Worm (Caenorhabditis elegans): ENCODE data around the gene nlp-36.
A peak's percentile ranks its signal among the peaks of the same experiment; 100 is the strongest.

Gene nlp-36

ce11 chrIII:9465424-9465823 lies 23.1 kb upstream of the nlp-36 start, which contains the start of gene B0464.9 (continued):
- TF ChIP-seq ceh-79 (tag; optimal IDR thresholded peaks at IDR 0.05) = no peak
- no peak for TF ChIP-seq let-526 (GFP tag; IDR thresholded peaks at IDR 0.05)
- TF ChIP-seq B0019.2 (GFP tag; conservative IDR thresholded peaks at IDR 0.05) = no peak
- no peak for TF ChIP-seq F37B4.10 (GFP tag; IDR thresholded peaks at IDR 0.05)
- TF ChIP-seq F49E8.2 (tag; optimal IDR thresholded peaks at IDR 0.05; ENCODE audit: insufficient read depth) = no peak
- peak; percentile 41; the same call in 1 of the 2 replicates for TF ChIP-seq madf-6 (GFP tag; IDR thresholded peaks at IDR 0.05)
- no peak for TF ChIP-seq attf-6 (GFP tag; IDR thresholded peaks at IDR 0.05)
- TF ChIP-seq aptf-3 (GFP tag; IDR thresholded peaks at IDR 0.05) = no peak
- TF ChIP-seq rcor-1 (GFP tag; IDR thresholded peaks at IDR 0.05) = no peak; the same call in 1 of the 2 replicates
- TF ChIP-seq lag-1 (GFP tag; IDR thresholded peaks at IDR 0.05) = no peak
- no peak for TF ChIP-seq sea-2 (GFP tag; IDR thresholded peaks at IDR 0.05)
- TF ChIP-seq pbrm-1 (GFP tag; IDR thresholded peaks at IDR 0.05) = no peak
- TF ChIP-seq F39B2.1 (GFP tag; IDR thresholded peaks at IDR 0.05) = no peak
- no peak for TF ChIP-seq sdz-38 (tag; optimal IDR thresholded peaks at IDR 0.05)
- TF ChIP-seq ztf-3 (GFP tag; optimal IDR thresholded peaks at IDR 0.05) = no peak
- TF ChIP-seq nhr-179 (tag; optimal IDR thresholded peaks at IDR 0.05) = no peak
- TF ChIP-seq snpc-1.3 (tag; optimal IDR thresholded peaks at IDR 0.05; ENCODE audit: insufficient read depth) = no peak
- no peak for TF ChIP-seq nfya-1 (tag; optimal IDR thresholded peaks at IDR 0.05; ENCODE audit: borderline replicate concordance, insufficient read depth)
- no peak for TF ChIP-seq him-1 (tag; optimal IDR thresholded peaks at IDR 0.05)
- TF ChIP-seq nfya-2 (GFP tag; IDR thresholded peaks at IDR 0.05) = no peak
- no peak for TF ChIP-seq die-1 (tag; optimal IDR thresholded peaks at IDR 0.05)
- no peak for TF ChIP-seq zim-3 (tag; optimal IDR thresholded peaks at IDR 0.05)
- no peak for TF ChIP-seq aptf-2 (GFP tag; conservative IDR thresholded peaks at IDR 0.05)
- no peak for TF ChIP-seq Y79H2A.3 (GFP tag; conservative IDR thresholded peaks at IDR 0.05)
- TF ChIP-seq let-607 (tag; optimal IDR thresholded peaks at IDR 0.05) = peak in 1 of 2 experiments; percentile 50
- TF ChIP-seq rpc-1 (optimal IDR thresholded peaks at IDR 0.05) = no peak
- TF ChIP-seq rpc-1 (tag; optimal IDR thresholded peaks at IDR 0.05) = no peak
- TF ChIP-seq chd-7 (tag; optimal IDR thresholded peaks at IDR 0.05) = no peak
- no peak for TF ChIP-seq zfh-2 (GFP tag; conservative IDR thresholded peaks at IDR 0.05)
- no peak for TF ChIP-seq attf-5 (GFP tag; optimal IDR thresholded peaks at IDR 0.05)
- no peak for TF ChIP-seq ets-4 (GFP tag; optimal IDR thresholded peaks at IDR 0.05)
- TF ChIP-seq hmg-20 (GFP tag; IDR thresholded peaks at IDR 0.05) = no peak
- no peak for TF ChIP-seq ztf-22 (GFP tag; optimal IDR thresholded peaks at IDR 0.05)
- peak; percentile 84 for TF ChIP-seq ZK185.1 (tag; optimal IDR thresholded peaks at IDR 0.05; ENCODE audit: poor library complexity, severe bottlenecking)
- TF ChIP-seq C06A6.2 (GFP tag; conservative IDR thresholded peaks at IDR 0.05) = no peak
- no peak for TF ChIP-seq ztf-26 (tag; optimal IDR thresholded peaks at IDR 0.05)
- TF ChIP-seq F33H1.4 (GFP tag; IDR thresholded peaks at IDR 0.05) = no peak; the same call in 1 of the 2 replicates
- TF ChIP-seq K11D2.4 (GFP tag; IDR thresholded peaks at IDR 0.05) = no peak
- no peak for TF ChIP-seq Y67H2A.10 (GFP tag; conservative IDR thresholded peaks at IDR 0.05)
- TF ChIP-seq snpc-3.4 (tag; optimal IDR thresholded peaks at IDR 0.05) = no peak
- TF ChIP-seq nhr-120 (GFP tag; IDR thresholded peaks at IDR 0.05) = no peak
- peak; percentile 9 for TF ChIP-seq hrde-1 (tag; optimal IDR thresholded peaks at IDR 0.05; ENCODE audit: borderline replicate concordance)
- TF ChIP-seq Y53F4B.3 (GFP tag; IDR thresholded peaks at IDR 0.05) = no peak
- TF ChIP-seq ceh-58 (GFP tag; IDR thresholded peaks at IDR 0.05) = no peak
- no peak for TF ChIP-seq T26A5.8 (tag; optimal IDR thresholded peaks at IDR 0.05)
- TF ChIP-seq snpc-1.1 (tag; optimal IDR thresholded peaks at IDR 0.05; ENCODE audit: insufficient read depth) = no peak
- no peak for TF ChIP-seq cebp-2 (GFP tag; IDR thresholded peaks at IDR 0.05)
- no peak for TF ChIP-seq hlh-26 (GFP tag; conservative IDR thresholded peaks at IDR 0.05)
- TF ChIP-seq hlh-12 (tag; optimal IDR thresholded peaks at IDR 0.05) = no peak
